Fruit fly (Drosophila melanogaster) whole organism, embryonic: Measurements from ENCODE around the gene CG9393.
A peak's percentile ranks its signal among the peaks of the same experiment; 100 is the strongest.

Experiments
- Adf1 ChIP-seq: fragments of 200-800 bp; sonication (Bioruptor generic); IDR thresholded peaks from 2 replicates; pipeline ENCODE4 v1.3.6; 2022; ENCODE audit warnings: missing biosample characterization, missing genetic modification characterization
- Aef1 ChIP-seq: fragments of 200-800 bp; sonication (Bioruptor generic); IDR thresholded peaks from 3 replicates; pipeline ENCODE4 v1.3.6; 2022; ENCODE audit warnings: missing biosample characterization, missing genetic modification characterization
- Atf3 ChIP-seq: fragments of 200-800 bp; sonication (Bioruptor generic); optimal IDR thresholded peaks from 3 replicates; lab custom pipeline; 2016; ENCODE audit warnings: missing biosample characterization, missing genetic modification characterization
- CG10979 ChIP-seq: fragments of 200-800 bp; sonication (Bioruptor generic); optimal IDR thresholded peaks from 2 replicates; lab custom pipeline; 2018; ENCODE audit warnings: missing biosample characterization, mild to moderate bottlenecking, missing genetic modification characterization, moderate library complexity
- CG12104 ChIP-seq: fragments of 200-800 bp; sonication (Bioruptor generic); optimal IDR thresholded peaks from 3 replicates; lab custom pipeline; 2016; ENCODE audit warnings: missing biosample characterization, missing genetic modification characterization
- CG14667 ChIP-seq: fragments of 200-800 bp; sonication (Bioruptor generic); IDR thresholded peaks from 2 replicates; pipeline ENCODE4 v1.3.6; 2022; ENCODE audit warnings: missing biosample characterization, missing genetic modification characterization
- CG16779 ChIP-seq: fragments of 200-800 bp; sonication (Bioruptor generic); IDR thresholded peaks from 2 replicates; pipeline ENCODE4 v1.3.6; 2022; ENCODE audit warnings: missing biosample characterization, missing genetic modification characterization
- CG17186 ChIP-seq: fragments of 200-800 bp; sonication (Bioruptor generic); optimal IDR thresholded peaks from 3 replicates; lab custom pipeline; 2017; ENCODE audit warnings: missing biosample characterization, missing genetic modification reagents, missing genetic modification characterization
- CG17361 ChIP-seq: fragments of 200-800 bp; sonication (Bioruptor generic); IDR thresholded peaks from 3 replicates; pipeline ENCODE4 v1.3.6; 2022; ENCODE audit warnings: missing biosample characterization, missing genetic modification characterization
- CG1832 ChIP-seq: fragments of 200-800 bp; sonication (Bioruptor generic); optimal IDR thresholded peaks from 2 replicates; lab custom pipeline; 2017; ENCODE audit warnings: missing biosample characterization, mild to moderate bottlenecking, missing genetic modification characterization, inconsistent platforms
- CG2120 ChIP-seq: fragments of 200-800 bp; sonication (Bioruptor generic); optimal IDR thresholded peaks from 3 replicates; lab custom pipeline; 2016; ENCODE audit warnings: missing biosample characterization, missing genetic modification characterization
- CG2875 ChIP-seq: fragments of 200-800 bp; sonication (Bioruptor generic); optimal IDR thresholded peaks from 2 replicates; lab custom pipeline; 2017; ENCODE audit warnings: missing biosample characterization, mild to moderate bottlenecking, missing genetic modification characterization, missing genetic modification reagents
- CG31441 ChIP-seq: fragments of 200-800 bp; sonication (Bioruptor generic); IDR thresholded peaks from 2 replicates; pipeline ENCODE4 v1.3.6; 2022; ENCODE audit warnings: missing biosample characterization, missing genetic modification characterization
- CG4854 ChIP-seq: fragments of 200-800 bp; sonication (Bioruptor generic); optimal IDR thresholded peaks from 2 replicates; lab custom pipeline; 2016; ENCODE audit warnings: missing biosample characterization, missing genetic modification characterization, inconsistent platforms
- CG6813 ChIP-seq: fragments of 200-800 bp; sonication (Bioruptor generic); optimal IDR thresholded peaks from 2 replicates; lab custom pipeline; 2017; ENCODE audit warnings: missing biosample characterization, missing genetic modification characterization, mild to moderate bottlenecking, moderate library complexity, missing genetic modification reagents
- CG7271 ChIP-seq: fragments of 200-800 bp; sonication (Bioruptor generic); optimal IDR thresholded peaks from 2 replicates; lab custom pipeline; 2018; ENCODE audit warnings: missing biosample characterization, mild to moderate bottlenecking, missing genetic modification characterization, moderate library complexity
- CG7839 ChIP-seq: fragments of 200-800 bp; sonication (Bioruptor generic); optimal IDR thresholded peaks from 3 replicates; lab custom pipeline; 2018; ENCODE audit warnings: missing biosample characterization, mild to moderate bottlenecking, missing genetic modification characterization, moderate library complexity
- CkIIα-i1 ChIP-seq: fragments of 200-800 bp; sonication (Bioruptor generic); IDR thresholded peaks from 2 replicates; pipeline ENCODE4 v1.3.6; 2022; ENCODE audit warnings: missing biosample characterization, missing genetic modification characterization
- Dip2 ChIP-seq: fragments of 200-800 bp; sonication (Bioruptor generic); IDR thresholded peaks from 2 replicates; pipeline ENCODE4 v1.3.6; 2022; ENCODE audit warnings: missing biosample characterization, missing genetic modification characterization
- Drgx ChIP-seq: fragments of 200-800 bp; sonication (Bioruptor generic); IDR thresholded peaks from 2 replicates; pipeline ENCODE4 v1.3.6; 2022; ENCODE audit warnings: missing biosample characterization, missing genetic modification characterization
- E2f1 ChIP-seq: fragments of 200-800 bp; sonication (Bioruptor generic); IDR thresholded peaks from 2 replicates; pipeline ENCODE4 v1.3.6; 2022; ENCODE audit warnings: missing biosample characterization, missing genetic modification characterization
- ERR ChIP-seq: fragments of 200-800 bp; sonication (Bioruptor generic); optimal IDR thresholded peaks from 2 replicates; lab custom pipeline; 2016; ENCODE audit warnings: missing biosample characterization, missing genetic modification characterization
- Elba2 ChIP-seq: fragments of 200-800 bp; sonication (Bioruptor generic); optimal IDR thresholded peaks from 3 replicates; lab custom pipeline; 2016; ENCODE audit warnings: missing biosample characterization, missing genetic modification characterization
- HLH54F ChIP-seq: fragments of 200-800 bp; sonication (Bioruptor generic); optimal IDR thresholded peaks from 3 replicates; lab custom pipeline; 2016; ENCODE audit warnings: missing biosample characterization, missing genetic modification characterization
- Lim3 ChIP-seq: fragments of 200-800 bp; sonication (Bioruptor generic); IDR thresholded peaks from 2 replicates; pipeline ENCODE4 v1.3.6; 2022; ENCODE audit warnings: missing biosample characterization, missing genetic modification characterization
- Lpt ChIP-seq: fragments of >200 bp; optimal IDR thresholded peaks from 2 replicates; lab custom pipeline; 2018; ENCODE audit warnings: missing biosample characterization, missing genetic modification characterization
- Myb ChIP-seq: fragments of 200-800 bp; sonication (Bioruptor generic); optimal IDR thresholded peaks from 2 replicates; lab custom pipeline; 2016; ENCODE audit warnings: missing biosample characterization, missing genetic modification characterization
- Sry-β ChIP-seq: fragments of 200-800 bp; sonication (Bioruptor generic); optimal IDR thresholded peaks from 2 replicates; lab custom pipeline; 2018; ENCODE audit warnings: missing biosample characterization, mild to moderate bottlenecking, missing genetic modification characterization, moderate library complexity
- Ssrp ChIP-seq: fragments of 200-800 bp; sonication (Bioruptor generic); optimal IDR thresholded peaks from 2 replicates; lab custom pipeline; 2018; ENCODE audit warnings: missing biosample characterization, mild to moderate bottlenecking, missing genetic modification characterization, moderate library complexity
- amos ChIP-seq: fragments of 200-800 bp; sonication (Bioruptor generic); IDR thresholded peaks from 2 replicates; pipeline ENCODE4 v1.3.6; 2022; ENCODE audit warnings: missing biosample characterization, missing genetic modification characterization; ENCODE audit not compliant: partially characterized antibody
- bbx ChIP-seq: fragments of 200-800 bp; sonication (Bioruptor generic); IDR thresholded peaks from 2 replicates; pipeline ENCODE4 v1.3.6; 2022; ENCODE audit warnings: missing biosample characterization, missing genetic modification characterization; ENCODE audit not compliant: partially characterized antibody
- bigmax ChIP-seq: fragments of 200-800 bp; sonication (Bioruptor generic); optimal IDR thresholded peaks from 2 replicates; lab custom pipeline; 2018; ENCODE audit warnings: missing biosample characterization, mild to moderate bottlenecking, missing genetic modification characterization
- crp ChIP-seq, 2 experiments: fragments of 200-800 bp; sonication (Bioruptor generic); optimal IDR thresholded peaks; 2 replicates in 1 of 2; 3 replicates in 1 of 2; lab custom pipeline; 2017; ENCODE audit warnings: missing biosample characterization in 2 of 2, missing genetic modification characterization in 2 of 2, mild to moderate bottlenecking in 1 of 2, moderate library complexity in 1 of 2
- dpn ChIP-seq, 2 experiments: fragments of 200-800 bp; sonication (Bioruptor generic); optimal IDR thresholded peaks; 3 replicates each; lab custom pipeline; 2016; ENCODE audit warnings: missing biosample characterization in 2 of 2, missing genetic modification characterization in 2 of 2
- dysf ChIP-seq: fragments of 200-800 bp; sonication (Bioruptor generic); IDR thresholded peaks from 3 replicates; pipeline ENCODE4 v1.3.6; 2022; ENCODE audit warnings: missing biosample characterization, missing genetic modification characterization
- esg ChIP-seq: fragments of 200-800 bp; sonication (Bioruptor generic); conservative IDR thresholded peaks from 2 replicates; pipeline ENCODE4 v1.3.6; 2022; ENCODE audit warnings: missing biosample characterization, missing genetic modification characterization
- gcm ChIP-seq: fragments of 200-800 bp; sonication (Bioruptor generic); optimal IDR thresholded peaks from 2 replicates; lab custom pipeline; 2019; ENCODE audit warnings: missing biosample characterization, mild to moderate bottlenecking, missing genetic modification characterization, moderate library complexity
- gem ChIP-seq: fragments of 200-800 bp; sonication (Bioruptor generic); optimal IDR thresholded peaks from 2 replicates; lab custom pipeline; 2019; ENCODE audit warnings: missing biosample characterization, mild to moderate bottlenecking, missing genetic modification characterization, moderate library complexity
- her ChIP-seq: fragments of 200-800 bp; sonication (Bioruptor generic); optimal IDR thresholded peaks from 2 replicates; lab custom pipeline; 2016; ENCODE audit warnings: missing biosample characterization, missing genetic modification characterization
- lmd ChIP-seq: fragments of 200-800 bp; sonication (Bioruptor generic); IDR thresholded peaks from 2 replicates; pipeline ENCODE4 v1.3.6; 2022; ENCODE audit warnings: missing biosample characterization, missing genetic modification characterization
- luna ChIP-seq: fragments of 200-800 bp; sonication (Bioruptor generic); optimal IDR thresholded peaks from 2 replicates; lab custom pipeline; 2016; ENCODE audit warnings: missing biosample characterization, missing genetic modification characterization
- oc ChIP-seq: fragments of 200-800 bp; sonication (Bioruptor generic); optimal IDR thresholded peaks from 2 replicates; lab custom pipeline; 2018; ENCODE audit warnings: missing biosample characterization, mild to moderate bottlenecking, missing genetic modification characterization, moderate library complexity
- pho ChIP-seq: fragments of 200-800 bp; sonication (Bioruptor generic); optimal IDR thresholded peaks from 2 replicates; lab custom pipeline; 2016; ENCODE audit warnings: missing biosample characterization, missing genetic modification characterization
- pros ChIP-seq: fragments of 200-800 bp; sonication (Bioruptor generic); optimal IDR thresholded peaks from 3 replicates; lab custom pipeline; 2019; ENCODE audit warnings: missing biosample characterization, mild to moderate bottlenecking, missing genetic modification characterization, moderate library complexity
- run ChIP-seq: fragments of 200-800 bp; sonication (Bioruptor generic); optimal IDR thresholded peaks from 3 replicates; lab custom pipeline; 2018; ENCODE audit warnings: missing biosample characterization, mild to moderate bottlenecking, missing genetic modification characterization
- schlank ChIP-seq: fragments of 200-800 bp; sonication (Bioruptor generic); optimal IDR thresholded peaks from 2 replicates; lab custom pipeline; 2018; ENCODE audit warnings: missing biosample characterization, mild to moderate bottlenecking, missing genetic modification characterization
- sd ChIP-seq: fragments of 200-800 bp; sonication (Bioruptor generic); optimal IDR thresholded peaks from 3 replicates; lab custom pipeline; 2018; ENCODE audit warnings: missing biosample characterization, mild to moderate bottlenecking, missing genetic modification characterization, moderate library complexity
- sens ChIP-seq: fragments of 200-800 bp; sonication (Bioruptor generic); peaks from one replicate; lab custom pipeline; 2016; ENCODE audit warnings: missing biosample characterization, missing genetic modification characterization
- sima ChIP-seq: fragments of 200-800 bp; sonication (Bioruptor generic); optimal IDR thresholded peaks from 2 replicates; lab custom pipeline; 2016; ENCODE audit warnings: missing biosample characterization, missing genetic modification characterization
- toy ChIP-seq: fragments of 200-800 bp; sonication (Bioruptor generic); IDR thresholded peaks from 2 replicates; pipeline ENCODE4 v1.3.6; 2022; ENCODE audit warnings: missing biosample characterization, missing genetic modification characterization
- vvl ChIP-seq: fragments of 200-800 bp; sonication (Bioruptor generic); IDR thresholded peaks from 2 replicates; pipeline ENCODE4 v1.3.6; 2022; ENCODE audit warnings: missing biosample characterization, missing genetic modification characterization

Gene CG9393

dm6 chr3R:9550265-9551012, 13.0 kb downstream of the CG9393 start (continued):
- TF ChIP-seq bbx (no peak), CG12104 (no peak), sens (GFP tag; lab: Kevin White, UChicago) (no peak), Elba2 (GFP tag; lab: Kevin White, UChicago) (no peak), Dip2 (GFP tag; lab: Robert Waterston, UW) (no peak), Adf1 (no peak), lmd (GFP tag; lab: Robert Waterston, UW) (no peak), pros (GFP tag; lab: Kevin White, UChicago) (no peak), Lim3 (GFP tag; lab: Robert Waterston, UW) (no peak), crp (GFP tag; optimal IDR thresholded peaks at IDR 0.05; lab: Kevin White, UChicago) (no peak), Atf3 (GFP tag; lab: Kevin White, UChicago) (no peak), Aef1 (GFP tag; lab: Robert Waterston, UW) (no peak), CG31441 (GFP tag; lab: Robert Waterston, UW) (no peak), HLH54F (GFP tag; lab: Kevin White, UChicago) (no peak), Myb (no peak), ERR (peak; percentile 29), CG6813 (no peak), CG14667 (GFP tag; lab: Robert Waterston, UW) (no peak), Drgx (GFP tag; lab: Robert Waterston, UW) (no peak), gem (tag; lab: Kevin White, UChicago) (no peak), sd (tag; lab: Kevin White, UChicago) (peak; percentile 61), E2f1 (GFP tag; lab: Robert Waterston, UW) (no peak), vvl (GFP tag; lab: Robert Waterston, UW) (no peak), pho (GFP tag; lab: Kevin White, UChicago) (no peak), CG4854 (GFP tag; lab: Kevin White, UChicago) (no peak), CG1832 (GFP tag; lab: Kevin White, UChicago) (no peak), CG2875 (GFP tag; lab: Kevin White, UChicago) (peak; percentile 12), her (GFP tag; lab: Kevin White, UChicago) (no peak), CG10979 (tag; lab: Kevin White, UChicago) (no peak), toy (GFP tag; lab: Robert Waterston, UW) (no peak), sima (no peak), luna (no peak), esg (GFP tag; lab: Robert Waterston, UW) (no peak), bigmax (GFP tag; lab: Kevin White, UChicago) (no peak), CG17186 (GFP tag; lab: Kevin White, UChicago) (no peak), amos (no peak), CG17361 (GFP tag; lab: Robert Waterston, UW) (no peak), CG7839 (tag; lab: Kevin White, UChicago) (no peak), CG7271 (tag; lab: Kevin White, UChicago) (no peak), gcm (GFP tag; lab: Kevin White, UChicago) (no peak), CG16779 (GFP tag; lab: Robert Waterston, UW) (no peak), dpn (GFP tag; optimal IDR thresholded peaks at IDR 0.05; lab: Kevin White, UChicago) (no peak), CkIIα-i1 (GFP tag; lab: Robert Waterston, UW) (no peak), dysf (GFP tag; lab: Robert Waterston, UW) (no peak), Sry-β (no peak), schlank (tag; lab: Kevin White, UChicago) (no peak), Lpt (GFP tag; lab: Kevin White, UChicago) (no peak), Ssrp (tag; lab: Kevin White, UChicago) (no peak), run (no peak), CG2120 (no peak), oc (peak; percentile 50)
